Fruit fly (Drosophila melanogaster): ENCODE data around the gene CG10405.

Gene CG10405

DNA sequence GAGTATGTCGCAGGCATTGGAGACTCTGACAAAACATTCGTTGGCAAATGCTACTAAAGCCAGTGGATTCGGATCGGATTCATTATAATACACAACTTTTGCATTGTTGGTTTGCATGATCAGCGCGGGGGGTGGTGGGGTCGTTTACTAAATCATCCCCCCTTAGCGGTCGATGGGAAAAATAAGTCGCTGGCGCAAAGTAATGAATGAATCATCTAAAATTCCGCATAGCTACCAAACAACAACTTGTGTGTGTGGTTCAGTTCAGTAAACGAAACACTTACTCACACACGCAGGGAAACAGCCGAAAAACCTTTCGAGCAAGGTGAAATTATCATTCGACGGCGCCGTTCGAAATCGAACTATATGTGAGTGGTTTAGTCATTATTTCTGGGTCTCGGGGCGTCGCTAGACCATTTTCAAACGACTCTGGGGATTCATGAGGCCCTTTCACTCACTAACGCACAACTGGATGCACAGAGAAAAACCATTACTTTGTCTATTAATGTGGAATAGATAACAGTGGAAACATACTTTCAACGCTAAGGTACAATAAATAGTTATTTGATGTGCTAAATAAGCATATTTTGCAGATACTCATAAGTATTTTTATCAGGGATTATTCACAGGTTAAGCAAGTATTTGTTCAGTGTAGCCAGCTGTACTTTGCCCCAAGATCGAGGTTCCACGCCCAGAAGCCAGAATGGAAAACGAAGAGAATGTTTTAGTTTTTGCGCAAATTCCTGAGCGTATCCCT lies 5.7 kb upstream of the CG10405 start (continued):
- TF ChIP-seq CG4282 (GFP tag; optimal IDR thresholded peaks at IDR 0.05) = peak; percentile 45
- peak; percentile 76 for TF ChIP-seq gt (GFP tag; IDR thresholded peaks at IDR 0.05)
- TF ChIP-seq grn (GFP tag; optimal IDR thresholded peaks at IDR 0.05) = no peak
- peak; percentile 91 for TF ChIP-seq Xrp1 (GFP tag; IDR thresholded peaks at IDR 0.05)
- TF ChIP-seq jumu (GFP tag; optimal IDR thresholded peaks at IDR 0.05) = peak; percentile 36
- TF ChIP-seq oc (tag; optimal IDR thresholded peaks at IDR 0.05) = peak; percentile 65
- peak; percentile 82 for TF ChIP-seq CG18262 (tag; optimal IDR thresholded peaks at IDR 0.05)
- no peak; the same call in 1 of the 2 replicates for TF ChIP-seq E2f2 (GFP tag; IDR thresholded peaks at IDR 0.05)
- no peak for TF ChIP-seq fru (optimal IDR thresholded peaks at IDR 0.05)
- TF ChIP-seq CG5953 (GFP tag; IDR thresholded peaks at IDR 0.05) = peak; percentile 70
- TF ChIP-seq CG2202 (tag; optimal IDR thresholded peaks at IDR 0.05) = peak; percentile 68
- no peak for TF ChIP-seq Neu2 (GFP tag; optimal IDR thresholded peaks at IDR 0.05; ENCODE audit: borderline replicate concordance)
- TF ChIP-seq Myb (GFP tag; optimal IDR thresholded peaks at IDR 0.05) = peak; percentile 21
- no peak for TF ChIP-seq HmgD (GFP tag; optimal IDR thresholded peaks at IDR 0.05)
- TF ChIP-seq Hand (GFP tag; optimal IDR thresholded peaks at IDR 0.05) = no peak
- peak; percentile 50 for TF ChIP-seq da (GFP tag; optimal IDR thresholded peaks at IDR 0.05)
- TF ChIP-seq bab2 (GFP tag; optimal IDR thresholded peaks at IDR 0.05) = peak; percentile 35
- peak; percentile 74 for TF ChIP-seq CG6272 (GFP tag; IDR thresholded peaks at IDR 0.05)
- TF ChIP-seq CG15514 (GFP tag; optimal IDR thresholded peaks at IDR 0.05) = peak; percentile 33
- TF ChIP-seq NC2α (GFP tag; optimal IDR thresholded peaks at IDR 0.05) = no peak
- no peak for TF ChIP-seq eyg (GFP tag; optimal IDR thresholded peaks at IDR 0.05)
- no peak for TF ChIP-seq Doc3 (GFP tag; IDR thresholded peaks at IDR 0.05; ENCODE audit: partially characterized antibody)
- TF ChIP-seq CG6175 (GFP tag; IDR thresholded peaks at IDR 0.05) = 0 out of 3 replicates have a peak, but pooled peaks have one; percentile 16
- TF ChIP-seq sd (tag; optimal IDR thresholded peaks at IDR 0.05) = peak; percentile 59
- TF ChIP-seq CG8089 (GFP tag; optimal IDR thresholded peaks at IDR 0.05) = peak; percentile 30
- TF ChIP-seq CG11398 (GFP tag; optimal IDR thresholded peaks at IDR 0.05) = no peak
- TF ChIP-seq HLH4C (GFP tag; IDR thresholded peaks at IDR 0.05; ENCODE audit: partially characterized antibody) = no peak
- no peak for TF ChIP-seq Nf-YC (tag; optimal IDR thresholded peaks at IDR 0.05)
- 0 out of 4 replicates have a peak, but pooled peaks have one; percentile 41 for TF ChIP-seq chinmo (GFP tag; IDR thresholded peaks at IDR 0.05; ENCODE audit: partially characterized antibody)
- TF ChIP-seq CG13894 (tag; optimal IDR thresholded peaks at IDR 0.05) = no peak
- TF ChIP-seq gsb (GFP tag; IDR thresholded peaks at IDR 0.05) = peak; percentile 56
- TF ChIP-seq D19B (GFP tag; optimal IDR thresholded peaks at IDR 0.05) = no peak
- TF ChIP-seq crc (GFP tag; optimal IDR thresholded peaks at IDR 0.05) = peak; percentile 50
- no peak for TF ChIP-seq kah (GFP tag; optimal IDR thresholded peaks at IDR 0.05)
- peak; percentile 54 for TF ChIP-seq CG14710 (tag; optimal IDR thresholded peaks at IDR 0.05)
- peak; percentile 49 for TF ChIP-seq CG3995 (GFP tag; optimal IDR thresholded peaks at IDR 0.05)
- TF ChIP-seq gfzf (GFP tag; optimal IDR thresholded peaks at IDR 0.05) = no peak
- no peak for TF ChIP-seq CG6683 (GFP tag; optimal IDR thresholded peaks at IDR 0.05)
- TF ChIP-seq CG11085 (GFP tag; IDR thresholded peaks at IDR 0.05) = peak; percentile 65
- peak; percentile 32 for TF ChIP-seq CG1647 (GFP tag; optimal IDR thresholded peaks at IDR 0.05)
- no peak for TF ChIP-seq org-1 (GFP tag; optimal IDR thresholded peaks at IDR 0.05)
- TF ChIP-seq nmo (GFP tag; optimal IDR thresholded peaks at IDR 0.05) = peak; percentile 65
- TF ChIP-seq D19A (tag; optimal IDR thresholded peaks at IDR 0.05) = peak; percentile 46
- TF ChIP-seq knrl (GFP tag; IDR thresholded peaks at IDR 0.05; ENCODE audit: partially characterized antibody) = no peak
- TF ChIP-seq Lhr (GFP tag; optimal IDR thresholded peaks at IDR 0.05) = no peak
- TF ChIP-seq h (optimal IDR thresholded peaks at IDR 0.05) = no peak
- TF ChIP-seq cas (GFP tag; IDR thresholded peaks at IDR 0.05) = peak; percentile 73
- peak; percentile 24 for TF ChIP-seq CG10565 (GFP tag; optimal IDR thresholded peaks at IDR 0.05)
- no peak for TF ChIP-seq Opbp (GFP tag; IDR thresholded peaks at IDR 0.05; ENCODE audit: partially characterized antibody)
- no peak for TF ChIP-seq Adf1 (GFP tag; IDR thresholded peaks at IDR 0.05)
